Worm (Caenorhabditis elegans) whole organism, late embryonic: ENCODE data around the gene ubh-2.

ENCODE experiments used
- K02D7.2 ChIP-seq: sonication (generic microtip); optimal IDR thresholded peaks from 2 replicates; lab custom pipeline; 2017; ENCODE audit warnings: mild to moderate bottlenecking, missing genetic modification characterization, missing compliant biosample characterization
- ceh-18 ChIP-seq: sonication (generic microtip); optimal IDR thresholded peaks from 2 replicates; lab custom pipeline; 2016; ENCODE audit warnings: missing genetic modification characterization, missing compliant biosample characterization
- ceh-2 ChIP-seq: sonication (generic microtip); optimal IDR thresholded peaks from 2 replicates; lab custom pipeline; 2016; ENCODE audit warnings: missing genotype, missing genetic modification characterization, missing compliant biosample characterization
- ceh-9 ChIP-seq: sonication (generic microtip); optimal IDR thresholded peaks from 2 replicates; lab custom pipeline; 2016; ENCODE audit warnings: mild to moderate bottlenecking, missing genetic modification characterization, inconsistent platforms, missing compliant biosample characterization
- eyg-1 ChIP-seq: sonication (generic microtip); optimal IDR thresholded peaks from 2 replicates; lab custom pipeline; 2016; ENCODE audit warnings: missing genotype, missing genetic modification characterization, missing compliant biosample characterization
- nfya-1 ChIP-seq: sonication (generic microtip); optimal IDR thresholded peaks from 2 replicates; lab custom pipeline; 2017; ENCODE audit warnings: missing genetic modification characterization, mild to moderate bottlenecking, missing compliant biosample characterization, antibody characterized with exemption, moderate library complexity
- nhr-11 ChIP-seq: fragments of 150-350 bp; optimal IDR thresholded peaks from 2 replicates; lab custom pipeline; 2014; ENCODE audit warnings: missing biosample characterization, missing genetic modification characterization
- pqm-1 ChIP-seq: sonication (generic microtip); optimal IDR thresholded peaks from 2 replicates; lab custom pipeline; 2016; ENCODE audit warnings: missing genetic modification characterization, missing compliant biosample characterization
- pros-1 ChIP-seq: fragments of 150-350 bp; optimal IDR thresholded peaks from 2 replicates; lab custom pipeline; 2014; ENCODE audit warnings: missing biosample characterization, missing genetic modification reagents, missing genetic modification characterization
- unc-55 ChIP-seq: sonication (generic microtip); optimal IDR thresholded peaks from 2 replicates; lab custom pipeline; 2017; ENCODE audit warnings: missing biosample characterization, missing genetic modification reagents, missing genetic modification characterization

- TF ChIP-seq nhr-11 (tag; lab: Kevin White, UChicago) (no peak), K02D7.2 (tag; lab: Kevin White, UChicago) (no peak), ceh-9 (tag; lab: Kevin White, UChicago) (no peak), pqm-1 (tag; lab: Kevin White, UChicago) (no peak), nfya-1 (tag; lab: Kevin White, UChicago) (no peak), unc-55 (GFP tag; lab: Kevin White, UChicago) (no peak), pros-1 (tag; lab: Kevin White, UChicago) (no peak), eyg-1 (no peak), ceh-2 (tag; lab: Kevin White, UChicago) (no peak), ceh-18 (tag; lab: Kevin White, UChicago) (no peak)
Observed at ce11 chrV:6557035-6557434, 47.4 kb upstream of the ubh-2 start, which contains the start of gene spp-27.
